Fruit fly (Drosophila melanogaster) whole organism, prepupa: ENCODE measurements around the gene CG46314.

ENCODE experiments used
- CG10631 ChIP-seq: fragments of 200-800 bp; sonication (Bioruptor generic); optimal IDR thresholded peaks from 2 replicates; lab custom pipeline; 2016; ENCODE audit warnings: missing biosample characterization, missing genetic modification characterization
- CG10669 ChIP-seq: fragments of 200-800 bp; sonication (Bioruptor generic); optimal IDR thresholded peaks from 3 replicates; lab custom pipeline; 2018; ENCODE audit warnings: missing biosample characterization, mild to moderate bottlenecking, missing genetic modification characterization, moderate library complexity
- CG15336 ChIP-seq: fragments of 200-800 bp; sonication (Bioruptor generic); IDR thresholded peaks from 2 replicates; pipeline ENCODE4 v1.3.6; 2022; ENCODE audit warnings: missing biosample characterization, missing genetic modification characterization
- CG16779 ChIP-seq: fragments of 200-800 bp; sonication (Bioruptor generic); optimal IDR thresholded peaks from 3 replicates; lab custom pipeline; 2017; ENCODE audit warnings: missing biosample characterization, mild to moderate bottlenecking, missing genetic modification characterization
- CG6163 ChIP-seq: fragments of 200-800 bp; sonication (Bioruptor generic); IDR thresholded peaks from 3 replicates; pipeline ENCODE4 v1.3.6; 2022; ENCODE audit warnings: missing biosample characterization, missing genetic modification characterization
- CG6276 ChIP-seq: fragments of 200-800 bp; sonication (Bioruptor generic); optimal IDR thresholded peaks from 2 replicates; lab custom pipeline; 2017; ENCODE audit warnings: missing biosample characterization, mild to moderate bottlenecking, missing genetic modification characterization
- CG6792 ChIP-seq: fragments of 200-800 bp; sonication (Bioruptor generic); optimal IDR thresholded peaks from 3 replicates; lab custom pipeline; 2016; ENCODE audit warnings: missing biosample characterization, missing genetic modification characterization
- CG6808 ChIP-seq: fragments of 200-800 bp; sonication (Bioruptor generic); optimal IDR thresholded peaks from 3 replicates; lab custom pipeline; 2017; ENCODE audit warnings: missing biosample characterization, missing genetic modification characterization, mild to moderate bottlenecking, moderate library complexity, missing genetic modification reagents
- CG8632 ChIP-seq: fragments of 200-800 bp; sonication (Bioruptor generic); optimal IDR thresholded peaks from 3 replicates; lab custom pipeline; 2016; ENCODE audit warnings: missing biosample characterization, missing genetic modification characterization
- CG9139 ChIP-seq: fragments of 200-800 bp; sonication (Bioruptor generic); optimal IDR thresholded peaks from 3 replicates; lab custom pipeline; 2017; ENCODE audit warnings: missing biosample characterization, mild to moderate bottlenecking, missing genetic modification characterization
- Eip75B ChIP-seq: fragments of 200-800 bp; sonication (Bioruptor generic); optimal IDR thresholded peaks from 3 replicates; lab custom pipeline; 2016; ENCODE audit warnings: missing biosample characterization, missing genetic modification characterization
- Eip78C ChIP-seq: fragments of 200-800 bp; sonication (Bioruptor generic); peaks from one replicate; lab custom pipeline; 2016; ENCODE audit warnings: missing biosample characterization, missing genetic modification characterization
- Gug ChIP-seq: fragments of 200-800 bp; sonication (Bioruptor generic); IDR thresholded peaks from 2 replicates; pipeline ENCODE4 v1.3.6; 2022; ENCODE audit warnings: missing biosample characterization, missing genetic modification characterization
- Hr38 ChIP-seq: sonication (Bioruptor generic); optimal IDR thresholded peaks from 2 replicates; lab custom pipeline; 2016; ENCODE audit warnings: missing biosample characterization, missing genetic modification characterization
- Hr39 ChIP-seq: fragments of 200-800 bp; sonication (Bioruptor generic); optimal IDR thresholded peaks from 2 replicates; lab custom pipeline; 2016; ENCODE audit warnings: missing biosample characterization, missing genetic modification characterization
- Met ChIP-seq: fragments of 200-800 bp; sonication (Bioruptor generic); optimal IDR thresholded peaks from 3 replicates; lab custom pipeline; 2016; ENCODE audit warnings: missing biosample characterization, missing genetic modification characterization
- Smox ChIP-seq: fragments of 200-800 bp; sonication (Bioruptor generic); optimal IDR thresholded peaks from 3 replicates; lab custom pipeline; 2016; ENCODE audit warnings: missing biosample characterization, missing genetic modification characterization
- Sox14 ChIP-seq: fragments of 200-800 bp; sonication (Bioruptor generic); optimal IDR thresholded peaks from 3 replicates; lab custom pipeline; 2016; ENCODE audit warnings: missing biosample characterization, missing genetic modification characterization
- Sox15 ChIP-seq: fragments of 200-800 bp; sonication (Bioruptor generic); optimal IDR thresholded peaks from 3 replicates; lab custom pipeline; 2016; ENCODE audit warnings: missing biosample characterization, missing genetic modification characterization
- achi ChIP-seq: fragments of 200-800 bp; sonication (Bioruptor generic); optimal IDR thresholded peaks from 3 replicates; lab custom pipeline; 2016; ENCODE audit warnings: missing biosample characterization, missing genetic modification characterization
- dac ChIP-seq: fragments of 200-800 bp; sonication (Bioruptor generic); optimal IDR thresholded peaks from 2 replicates; lab custom pipeline; 2017; ENCODE audit warnings: missing biosample characterization, mild to moderate bottlenecking, missing genetic modification characterization
- dsx ChIP-seq: fragments of 200-800 bp; optimal IDR thresholded peaks from 3 replicates; lab custom pipeline; 2019; ENCODE audit warnings: missing biosample characterization, mild to moderate bottlenecking, missing genetic modification characterization, moderate library complexity; ENCODE audit not compliant: poor library complexity, severe bottlenecking
- esn ChIP-seq: fragments of 200-800 bp; sonication (Bioruptor generic); optimal IDR thresholded peaks from 2 replicates; lab custom pipeline; 2016; ENCODE audit warnings: missing biosample characterization, mild to moderate bottlenecking, missing genetic modification characterization, moderate library complexity
- fd59A ChIP-seq: fragments of 200-800 bp; sonication (Bioruptor generic); optimal IDR thresholded peaks from 2 replicates; lab custom pipeline; 2017; ENCODE audit warnings: missing biosample characterization, mild to moderate bottlenecking, missing genetic modification characterization, missing genetic modification reagents
- fd85E ChIP-seq: fragments of 200-800 bp; sonication (Bioruptor generic); optimal IDR thresholded peaks from 3 replicates; lab custom pipeline; 2016; ENCODE audit warnings: missing biosample characterization, missing genetic modification characterization
- fkh ChIP-seq: fragments of 200-800 bp; sonication (Bioruptor generic); optimal IDR thresholded peaks from 3 replicates; lab custom pipeline; 2017; ENCODE audit warnings: missing biosample characterization, mild to moderate bottlenecking, missing genetic modification characterization, moderate library complexity
- net ChIP-seq: fragments of 200-800 bp; sonication (Bioruptor generic); optimal IDR thresholded peaks from 3 replicates; lab custom pipeline; 2016; ENCODE audit warnings: missing biosample characterization, missing genetic modification characterization
- pdm3 ChIP-seq: fragments of 200-800 bp; sonication (Bioruptor generic); optimal IDR thresholded peaks from 3 replicates; lab custom pipeline; 2016; ENCODE audit warnings: missing biosample characterization, missing genetic modification characterization
- spab ChIP-seq: fragments of 200-800 bp; sonication (Bioruptor generic); optimal IDR thresholded peaks from 2 replicates; lab custom pipeline; 2017; ENCODE audit warnings: missing biosample characterization, mild to moderate bottlenecking, missing genetic modification characterization, missing genetic modification reagents
- ss ChIP-seq, 2 experiments: fragments of 200-800 bp; sonication (Bioruptor generic); optimal IDR thresholded peaks; 2 replicates in 1 of 2; 3 replicates in 1 of 2; lab custom pipeline; 2017 to 2018; ENCODE audit warnings: mild to moderate bottlenecking in 2 of 2, missing biosample characterization in 2 of 2, missing genetic modification characterization in 2 of 2, moderate library complexity in 1 of 2
- svp ChIP-seq: fragments of 200-800 bp; sonication (Bioruptor generic); peaks from one replicate; lab custom pipeline; 2016; ENCODE audit warnings: missing biosample characterization, missing genetic modification characterization
- vri ChIP-seq: fragments of 200-800 bp; sonication (Bioruptor generic); optimal IDR thresholded peaks from 3 replicates; lab custom pipeline; 2016; ENCODE audit warnings: missing biosample characterization, mild to moderate bottlenecking, missing genetic modification characterization

The CG46314 gene

DNA sequence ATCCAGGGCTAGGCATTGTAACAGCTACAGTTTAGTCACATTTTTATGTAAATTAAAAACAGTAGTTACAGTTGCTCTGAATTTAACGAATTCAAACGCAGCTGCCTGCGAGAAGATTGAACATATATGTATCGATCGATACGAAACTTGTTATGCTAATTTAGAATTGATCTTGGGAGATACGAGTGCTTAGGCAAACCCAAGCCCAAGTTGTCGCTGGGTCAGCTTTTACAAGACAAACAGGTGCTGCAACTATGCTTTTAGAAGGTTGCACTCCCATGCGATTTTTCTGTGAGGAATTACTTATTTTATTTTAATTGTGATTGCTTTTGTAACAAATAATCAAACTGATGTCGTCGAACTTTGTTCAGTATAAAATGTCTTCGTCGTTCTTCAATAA, 2.6 kb downstream of the CG46314 start:
- TF ChIP-seq vri (GFP tag; lab: Kevin White, UChicago): no peak
- TF ChIP-seq spab: no peak
- no peak for TF ChIP-seq CG9139 (GFP tag; lab: Kevin White, UChicago)
- TF ChIP-seq esn: no peak
- TF ChIP-seq achi: no peak
- no peak for TF ChIP-seq CG10669 (GFP tag; lab: Kevin White, UChicago)
- no peak for TF ChIP-seq CG6808
- TF ChIP-seq, all 60 proteins: peak for 0

DNA sequence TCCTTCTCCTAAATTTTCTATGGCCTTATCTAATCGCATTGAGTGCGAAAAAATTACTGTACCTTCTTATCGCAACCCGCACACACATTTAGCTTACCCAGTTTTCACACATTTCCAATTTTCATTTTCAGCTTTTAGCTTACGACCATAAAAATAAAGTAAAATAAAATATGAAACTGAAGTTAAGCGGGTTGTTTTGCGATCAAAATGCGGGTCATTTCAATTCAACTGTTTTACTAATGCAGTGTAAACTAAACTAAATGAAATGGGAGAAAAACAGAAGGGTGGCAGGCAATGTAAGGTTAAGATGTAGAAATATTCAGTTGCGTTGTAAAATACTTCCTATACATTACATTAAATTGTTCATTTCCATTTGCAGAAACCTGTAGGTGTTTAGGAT, 8.0 kb downstream of the CG46314 start:
- TF ChIP-seq CG16779 (tag; lab: Kevin White, UChicago): no peak
- TF ChIP-seq CG6276 (GFP tag; lab: Kevin White, UChicago): no peak
- no peak for TF ChIP-seq fd59A (GFP tag; lab: Kevin White, UChicago)
- TF ChIP-seq CG6808: no peak
- TF ChIP-seq Hr39 (GFP tag; lab: Kevin White, UChicago): no peak
- TF ChIP-seq dsx (GFP tag; lab: Kevin White, UChicago): no peak
- TF ChIP-seq Gug: no peak
- TF ChIP-seq CG9139 (GFP tag; lab: Kevin White, UChicago): no peak
- no peak for TF ChIP-seq CG10631 (GFP tag; lab: Kevin White, UChicago)
- no peak for TF ChIP-seq CG15336 (GFP tag; lab: Robert Waterston, UW)
- no peak for TF ChIP-seq CG6163 (GFP tag; lab: Robert Waterston, UW)
- no peak for TF ChIP-seq dac (GFP tag; lab: Kevin White, UChicago)
- TF ChIP-seq ss (GFP tag; optimal IDR thresholded peaks at IDR 0.05; lab: Kevin White, UChicago): no peak
- TF ChIP-seq fkh (GFP tag; lab: Kevin White, UChicago): no peak
- no peak for TF ChIP-seq Hr38

DNA sequence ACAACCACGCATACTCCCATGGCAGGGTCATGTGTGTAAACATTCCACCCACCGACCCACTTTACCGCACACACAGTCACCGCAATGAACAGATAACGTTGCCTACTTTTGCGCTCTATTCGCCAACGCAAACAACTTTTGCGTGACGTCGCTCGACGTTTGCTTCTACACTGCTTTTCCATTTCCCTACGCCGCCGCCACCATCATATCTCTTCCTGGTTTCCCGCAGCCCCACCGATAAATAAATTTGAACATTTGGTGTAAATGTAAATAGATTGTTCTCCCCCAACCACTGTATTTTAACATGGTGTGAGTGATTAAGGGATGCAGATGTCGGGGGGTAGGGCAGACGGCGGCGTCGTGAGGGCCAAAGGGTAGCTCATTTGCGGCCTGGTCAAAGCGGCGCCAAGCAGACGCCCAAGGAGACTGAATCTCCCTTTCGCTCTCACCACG, 10.3 kb downstream of the CG46314 start:
- TF ChIP-seq svp (GFP tag; lab: Kevin White, UChicago): peak; percentile 79
- peak; percentile 90 for TF ChIP-seq fkh (GFP tag; lab: Kevin White, UChicago)
- TF ChIP-seq spab: no peak
- no peak for TF ChIP-seq Smox
- TF ChIP-seq pdm3 (GFP tag; lab: Kevin White, UChicago): no peak
- TF ChIP-seq esn: no peak
- no peak for TF ChIP-seq vri (GFP tag; lab: Kevin White, UChicago)
- TF ChIP-seq CG8632 (GFP tag; lab: Kevin White, UChicago): no peak
- TF ChIP-seq, all 60 proteins: peak for 2

DNA sequence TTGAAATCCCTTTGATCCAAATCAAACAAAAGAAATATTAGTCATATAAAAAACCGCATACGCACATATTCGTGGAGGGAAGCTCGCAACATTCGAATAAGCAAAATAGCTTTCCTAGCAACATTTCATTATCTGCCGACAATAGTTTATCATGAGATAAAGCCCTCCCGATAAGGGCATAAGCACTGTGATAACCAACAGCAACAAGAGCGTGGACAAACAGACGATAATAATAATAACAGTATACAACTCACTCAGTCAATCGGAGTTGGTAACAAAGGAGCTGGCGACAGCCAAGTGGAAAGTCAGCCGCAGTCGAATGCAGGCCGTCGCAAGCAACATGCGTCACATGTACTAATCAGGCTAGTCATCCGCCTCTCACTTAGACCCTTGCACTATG, 15.2 kb downstream of the CG46314 start:
- TF ChIP-seq Sox14 (GFP tag; lab: Kevin White, UChicago): peak; percentile 18
- no peak for TF ChIP-seq spab
- peak; percentile 40 for TF ChIP-seq Eip78C (GFP tag; lab: Kevin White, UChicago)
- TF ChIP-seq fkh (GFP tag; lab: Kevin White, UChicago): peak; percentile 28
- TF ChIP-seq Sox15 (GFP tag; lab: Kevin White, UChicago): no peak
- TF ChIP-seq Smox: no peak
- no peak for TF ChIP-seq fd85E
- TF ChIP-seq dac (GFP tag; lab: Kevin White, UChicago): no peak
- no peak for TF ChIP-seq net
- no peak for TF ChIP-seq CG6276 (GFP tag; lab: Kevin White, UChicago)
- TF ChIP-seq Eip75B: no peak
- TF ChIP-seq CG6792 (GFP tag; lab: Kevin White, UChicago): no peak
- TF ChIP-seq Hr39 (GFP tag; lab: Kevin White, UChicago): no peak
- TF ChIP-seq, all 60 proteins: peak for 3

DNA sequence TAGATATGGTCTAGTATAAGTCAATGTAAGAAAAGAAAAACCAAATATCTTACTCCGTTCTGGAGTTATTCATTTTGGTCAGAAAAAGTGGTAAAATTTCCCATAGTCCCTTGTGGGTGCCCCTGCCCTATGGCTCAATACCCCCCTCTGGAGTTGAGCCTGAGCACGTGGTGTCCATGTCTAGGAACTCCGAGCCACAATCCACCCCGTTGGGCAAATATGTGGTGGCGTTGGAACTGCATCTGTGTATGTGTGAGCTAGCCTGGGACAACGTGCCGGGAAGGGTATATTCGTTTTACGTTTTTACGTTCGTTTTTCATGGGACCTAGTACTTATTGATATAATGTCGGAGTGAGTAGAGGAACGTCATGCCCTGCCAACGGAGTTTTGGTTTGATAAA, 16.7 kb downstream of the CG46314 start:
- TF ChIP-seq Met (GFP tag; lab: Kevin White, UChicago): no peak
- no peak for TF ChIP-seq CG9139 (GFP tag; lab: Kevin White, UChicago)
- TF ChIP-seq fkh (GFP tag; lab: Kevin White, UChicago): no peak
